Fruit fly (Drosophila melanogaster): ENCODE results near the gene RluA-2.

RluA-2 gene

dm6 chr2L:10479859-10480258 lies 3.0 kb downstream of the RluA-2 start (continued):
- TF ChIP-seq dati (GFP tag; IDR thresholded peaks at IDR 0.05) (no peak), CG8388 (GFP tag; optimal IDR thresholded peaks at IDR 0.05) (no peak), CG6654 (GFP tag; optimal IDR thresholded peaks at IDR 0.05) (no peak), E2f2 (GFP tag; IDR thresholded peaks at IDR 0.05) (peak; percentile 97), pho (GFP tag; optimal IDR thresholded peaks at IDR 0.05) (no peak), oc (tag; optimal IDR thresholded peaks at IDR 0.05) (no peak), Deaf1 (tag; optimal IDR thresholded peaks at IDR 0.05) (no peak), CG12071 (GFP tag; optimal IDR thresholded peaks at IDR 0.05) (no peak), CG1603 (tag; optimal IDR thresholded peaks at IDR 0.05) (peak; percentile 52), CG42726 (GFP tag; IDR thresholded peaks at IDR 0.05; ENCODE audit: partially characterized antibody) (no peak), hbn (GFP tag; IDR thresholded peaks at IDR 0.05; ENCODE audit: partially characterized antibody) (no peak; the same call in 1 of the 2 replicates), ken (GFP tag; IDR thresholded peaks at IDR 0.05) (no peak), CG11723 (GFP tag; optimal IDR thresholded peaks at IDR 0.05) (no peak), bigmax (GFP tag; optimal IDR thresholded peaks at IDR 0.05) (peak; percentile 91), CG7372 (GFP tag; IDR thresholded peaks at IDR 0.05) (no peak), CG6791 (GFP tag; IDR thresholded peaks at IDR 0.05; ENCODE audit: partially characterized antibody) (peak; percentile 42; the same call in 1 of the 3 replicates), CG2889 (GFP tag; IDR thresholded peaks at IDR 0.05) (no peak), D19B (GFP tag; optimal IDR thresholded peaks at IDR 0.05) (no peak), HLH54F (GFP tag; optimal IDR thresholded peaks at IDR 0.05) (no peak), lbe (GFP tag; optimal IDR thresholded peaks at IDR 0.05) (peak; percentile 49), CTCF (GFP tag; optimal IDR thresholded peaks at IDR 0.05) (peak; percentile 29), kah (GFP tag; optimal IDR thresholded peaks at IDR 0.05) (no peak), gcm (GFP tag; optimal IDR thresholded peaks at IDR 0.05) (no peak), Dip2 (GFP tag; IDR thresholded peaks at IDR 0.05) (no peak), CG13424 (tag; optimal IDR thresholded peaks at IDR 0.05) (no peak), CG10654 (GFP tag; optimal IDR thresholded peaks at IDR 0.05) (no peak), CG14014 (GFP tag; IDR thresholded peaks at IDR 0.05) (no peak), CG14965 (GFP tag; optimal IDR thresholded peaks at IDR 0.05; ENCODE audit: borderline replicate concordance) (no peak), h (optimal IDR thresholded peaks at IDR 0.05) (no peak), CG4707 (GFP tag; optimal IDR thresholded peaks at IDR 0.05) (no peak), ato (GFP tag; IDR thresholded peaks at IDR 0.05; ENCODE audit: partially characterized antibody) (0 out of 2 replicates have a peak, but pooled peaks have one; percentile 14), CG11504 (tag; optimal IDR thresholded peaks at IDR 0.05) (no peak), amos (GFP tag; IDR thresholded peaks at IDR 0.05; ENCODE audit: partially characterized antibody) (peak; percentile 49; the same call in 1 of the 2 replicates), nerfin-2 (GFP tag; IDR thresholded peaks at IDR 0.05; ENCODE audit: partially characterized antibody) (peak; percentile 11; the same call in 1 of the 2 replicates), sd (tag; optimal IDR thresholded peaks at IDR 0.05) (no peak), Hmr (GFP tag; optimal IDR thresholded peaks at IDR 0.05) (no peak), ranshi (GFP tag; IDR thresholded peaks at IDR 0.05) (no peak), jumu (GFP tag; optimal IDR thresholded peaks at IDR 0.05) (no peak), CoRest (tag; optimal IDR thresholded peaks at IDR 0.05) (no peak), gsb (GFP tag; IDR thresholded peaks at IDR 0.05) (no peak), CG14050 (GFP tag; IDR thresholded peaks at IDR 0.05) (no peak), HmgZ (tag; optimal IDR thresholded peaks at IDR 0.05) (peak; percentile 26), CG2116 (GFP tag; optimal IDR thresholded peaks at IDR 0.05) (peak; percentile 39), bsh (GFP tag; optimal IDR thresholded peaks at IDR 0.05) (no peak), CG3995 (GFP tag; optimal IDR thresholded peaks at IDR 0.05) (no peak), Lhr (GFP tag; optimal IDR thresholded peaks at IDR 0.05) (no peak), unc-4 (GFP tag; IDR thresholded peaks at IDR 0.05; ENCODE audit: partially characterized antibody) (peak; percentile 45; the same call in 1 of the 2 replicates), CG2678 (tag; optimal IDR thresholded peaks at IDR 0.05) (no peak), D (optimal IDR thresholded peaks at IDR 0.05) (no peak), D (GFP tag; optimal IDR thresholded peaks at IDR 0.05) (no peak), zen2 (GFP tag; IDR thresholded peaks at IDR 0.05; ENCODE audit: partially characterized antibody) (no peak)
